Worm (Caenorhabditis elegans): ENCODE data around the gene C33H5.2.

C33H5.2 gene

ce11 chrIV:7804740-7805139 is at the start of gene C33H5.2:
C33H5.2 (plus strand) TSS chrIV:7805040.
- TF ChIP-seq lim-7 (GFP tag; IDR thresholded peaks at IDR 0.05) (no peak), nhr-42 (GFP tag; IDR thresholded peaks at IDR 0.05) (no peak), ceh-20 (GFP tag; IDR thresholded peaks at IDR 0.05) (no peak), madf-5 (GFP tag; IDR thresholded peaks at IDR 0.05) (no peak), lin-13 (GFP tag; optimal IDR thresholded peaks at IDR 0.05) (no peak), set-16 (GFP tag; IDR thresholded peaks at IDR 0.05) (no peak), ces-1 (GFP tag; optimal IDR thresholded peaks at IDR 0.05) (no peak), arid-1 (GFP tag; conservative IDR thresholded peaks at IDR 0.05) (no peak), nhr-102 (tag; optimal IDR thresholded peaks at IDR 0.05) (no peak), hlh-30 (tag; optimal IDR thresholded peaks at IDR 0.05; ENCODE audit: insufficient read depth) (no peak), unc-62 (GFP tag; optimal IDR thresholded peaks at IDR 0.05 in 1 of 2) (no peak), unc-62 (tag; optimal IDR thresholded peaks at IDR 0.05) (no peak), nhr-10 (tag; optimal IDR thresholded peaks at IDR 0.05) (no peak), saeg-2 (GFP tag; IDR thresholded peaks at IDR 0.05) (no peak), duxl-1 (tag; optimal IDR thresholded peaks at IDR 0.05; ENCODE audit: poor library complexity) (no peak), ceh-82 (tag; optimal IDR thresholded peaks at IDR 0.05) (no peak), mxl-3 (GFP tag; optimal IDR thresholded peaks at IDR 0.05) (no peak), tag-97 (GFP tag; IDR thresholded peaks at IDR 0.05) (no peak), F44E2.7 (GFP tag; IDR thresholded peaks at IDR 0.05) (no peak), R02D3.7 (tag; optimal IDR thresholded peaks at IDR 0.05) (no peak), nhr-77 (tag; optimal IDR thresholded peaks at IDR 0.05) (no peak)

- TF ChIP-seq ZK337.2 (GFP tag; IDR thresholded peaks at IDR 0.05) = no peak
- TF ChIP-seq T26A8.4 (GFP tag; IDR thresholded peaks at IDR 0.05) = no peak
- TF ChIP-seq zag-1 (tag; optimal IDR thresholded peaks at IDR 0.05) = no peak
- TF ChIP-seq Y105C5A.15 (GFP tag; IDR thresholded peaks at IDR 0.05) = no peak
- no peak for TF ChIP-seq ceh-32 (tag; optimal IDR thresholded peaks at IDR 0.05; ENCODE audit: poor library complexity)
- TF ChIP-seq ctbp-1 (GFP tag; IDR thresholded peaks at IDR 0.05) = no peak
- TF ChIP-seq R02D3.7 (tag; optimal IDR thresholded peaks at IDR 0.05) = no peak
- no peak for TF ChIP-seq nhr-25 (tag; optimal IDR thresholded peaks at IDR 0.05; ENCODE audit: borderline replicate concordance, insufficient read depth)
Measured at ce11 chrIV:7757245-7757644, 47.6 kb upstream of the C33H5.2 start, which contains the start of gene C46A5.4. C46A5.4 (minus strand) TSS chrIV:7757345.

ce11 chrIV:7759527-7759926 is 45.3 kb upstream of the C33H5.2 start, which contains the start of gene dsb-3:
dsb-3 (minus strand) TSS chrIV:7759627.
- no peak for TF ChIP-seq F44E2.7 (GFP tag; IDR thresholded peaks at IDR 0.05)
- no peak for TF ChIP-seq pha-4 (GFP tag; IDR thresholded peaks at IDR 0.05)
- no peak for TF ChIP-seq pha-4 (tag; optimal IDR thresholded peaks at IDR 0.05)
- no peak for TF ChIP-seq dmd-8 (GFP tag; IDR thresholded peaks at IDR 0.05)
- no peak for TF ChIP-seq egl-43 (GFP tag; IDR thresholded peaks at IDR 0.05)
- TF ChIP-seq ZK337.2 (GFP tag; IDR thresholded peaks at IDR 0.05) = no peak
- no peak for TF ChIP-seq tra-1 (GFP tag; IDR thresholded peaks at IDR 0.05)
- TF ChIP-seq ztf-7 (tag; optimal IDR thresholded peaks at IDR 0.05) = no peak

- TF ChIP-seq set-16 (GFP tag; IDR thresholded peaks at IDR 0.05) = no peak
- no peak for TF ChIP-seq mdl-1 (tag; optimal IDR thresholded peaks at IDR 0.05)
- TF ChIP-seq mep-1 (tag; optimal IDR thresholded peaks at IDR 0.05) = no peak
- TF ChIP-seq tra-1 (GFP tag; IDR thresholded peaks at IDR 0.05) = no peak
- no peak for TF ChIP-seq ceh-82 (tag; optimal IDR thresholded peaks at IDR 0.05)
- no peak for TF ChIP-seq ceh-20 (GFP tag; IDR thresholded peaks at IDR 0.05)
- no peak for TF ChIP-seq egl-27 (tag; optimal IDR thresholded peaks at IDR 0.05)
- TF ChIP-seq ceh-32 (tag; optimal IDR thresholded peaks at IDR 0.05; ENCODE audit: poor library complexity) = no peak
- no peak for TF ChIP-seq D1046.2 (GFP tag; IDR thresholded peaks at IDR 0.05)
- TF ChIP-seq mxl-3 (GFP tag; optimal IDR thresholded peaks at IDR 0.05) = no peak
- TF ChIP-seq lin-29 (GFP tag; IDR thresholded peaks at IDR 0.05) = no peak
- no peak for TF ChIP-seq arid-1 (GFP tag; conservative IDR thresholded peaks at IDR 0.05)
Measured at ce11 chrIV:7760117-7760516, 44.7 kb upstream of the C33H5.2 start, which contains the start of gene del-7. del-7 (plus strand) TSS chrIV:7760417.
